Worm (Caenorhabditis elegans) whole organism, young adult: ENCODE data around the gene Y48A6B.9.

Experiments
- B0261.1 ChIP-seq: sonication (generic microtip); optimal IDR thresholded peaks from 2 replicates; lab custom pipeline; 2016; ENCODE audit warnings: mild to moderate bottlenecking, missing genetic modification characterization, moderate library complexity, missing compliant biosample characterization
- B0336.3 ChIP-seq: fragments of 200-800 bp; sonication (Bioruptor generic); IDR thresholded peaks from 2 replicates; pipeline ENCODE4 v1.3.6; 2022; ENCODE audit warnings: missing genetic modification characterization, missing compliant biosample characterization
- C17E4.6 ChIP-seq: fragments of 200-800 bp; sonication (Bioruptor generic); IDR thresholded peaks from 2 replicates; pipeline ENCODE4 v1.3.6; 2022; ENCODE audit warnings: missing genetic modification reagents, missing genetic modification characterization, missing compliant biosample characterization
- F10E7.11 ChIP-seq: sonication (generic microtip); optimal IDR thresholded peaks from 2 replicates; lab custom pipeline; 2017; ENCODE audit warnings: mild to moderate bottlenecking, missing genetic modification characterization, moderate library complexity, missing compliant biosample characterization
- F49E8.2 ChIP-seq: sonication (generic microtip); optimal IDR thresholded peaks from 3 replicates; lab custom pipeline; 2017; ENCODE audit warnings: missing genetic modification characterization, mild to moderate bottlenecking, missing compliant biosample characterization, antibody characterized with exemption, moderate library complexity; ENCODE audit not compliant: insufficient read depth
- F57A8.1 ChIP-seq: fragments of 200-800 bp; sonication (Bioruptor generic); optimal IDR thresholded peaks from 2 replicates; lab custom pipeline; 2018; ENCODE audit warnings: mild to moderate bottlenecking, missing genetic modification characterization, moderate library complexity, missing compliant biosample characterization
- K11D2.4 ChIP-seq: fragments of 200-800 bp; sonication (Bioruptor generic); IDR thresholded peaks from 2 replicates; pipeline ENCODE4 v1.3.6; 2022; ENCODE audit warnings: missing genetic modification reagents, missing genetic modification characterization, missing compliant biosample characterization
- K12H6.12 ChIP-seq: fragments of 200-800 bp; sonication (Bioruptor generic); optimal IDR thresholded peaks from 2 replicates; lab custom pipeline; 2018; ENCODE audit warnings: mild to moderate bottlenecking, missing genetic modification characterization, missing compliant biosample characterization
- T26A5.8 ChIP-seq: sonication (generic microtip); optimal IDR thresholded peaks from 2 replicates; lab custom pipeline; 2016; ENCODE audit warnings: missing genetic modification characterization, missing compliant biosample characterization
- Y67H2A.10 ChIP-seq: fragments of 200-800 bp; sonication (Bioruptor generic); conservative IDR thresholded peaks from 2 replicates; pipeline ENCODE4 v1.3.6; 2022; ENCODE audit warnings: missing genetic modification reagents, missing genetic modification characterization, missing compliant biosample characterization
- Y79H2A.3 ChIP-seq: fragments of 200-800 bp; sonication (Bioruptor generic); conservative IDR thresholded peaks from 2 replicates; pipeline ENCODE4 v1.3.6; 2022; ENCODE audit warnings: missing genetic modification reagents, missing genetic modification characterization, missing compliant biosample characterization
- ZK185.1 ChIP-seq: sonication (generic microtip); optimal IDR thresholded peaks from 2 replicates; lab custom pipeline; 2016; ENCODE audit warnings: mild to moderate bottlenecking, missing genetic modification characterization, missing compliant biosample characterization; ENCODE audit not compliant: poor library complexity, severe bottlenecking
- ama-1 ChIP-seq, 3 experiments: fragments of 150-350 bp in 1 of 3; sonication (generic microtip) in 2 of 3; optimal IDR thresholded peaks; 2 replicates each; lab custom pipeline; 2014 to 2018; ENCODE audit warnings: missing biosample characterization in 2 of 3, missing genetic modification characterization in 2 of 3, missing genetic modification reagents in 2 of 3
- aptf-3 ChIP-seq: fragments of 200-800 bp; sonication (Bioruptor generic); IDR thresholded peaks from 2 replicates; pipeline ENCODE4 v1.3.6; 2022; ENCODE audit warnings: missing genetic modification characterization, missing compliant biosample characterization
- attf-6 ChIP-seq: fragments of 200-800 bp; sonication (Bioruptor generic); IDR thresholded peaks from 2 replicates; pipeline ENCODE4 v1.3.6; 2022; ENCODE audit warnings: missing genetic modification reagents, missing genetic modification characterization, missing compliant biosample characterization
- bed-2 ChIP-seq: fragments of 200-800 bp; sonication (Bioruptor generic); IDR thresholded peaks from 2 replicates; pipeline ENCODE4 v1.3.6; 2022; ENCODE audit warnings: missing genetic modification reagents, missing genetic modification characterization, missing compliant biosample characterization
- ccch-3 ChIP-seq: fragments of 200-800 bp; sonication (Bioruptor generic); optimal IDR thresholded peaks from 2 replicates; lab custom pipeline; 2018; ENCODE audit warnings: mild to moderate bottlenecking, missing genetic modification characterization, missing compliant biosample characterization
- ceh-100 ChIP-seq: fragments of 200-800 bp; sonication (Bioruptor generic); IDR thresholded peaks from 2 replicates; pipeline ENCODE4 v1.3.6; 2022; ENCODE audit warnings: missing genetic modification reagents, missing genetic modification characterization, missing compliant biosample characterization
- ceh-40 ChIP-seq: fragments of 200-800 bp; sonication (Bioruptor generic); IDR thresholded peaks from 2 replicates; pipeline ENCODE4 v1.3.6; 2022; ENCODE audit warnings: missing genetic modification characterization, missing compliant biosample characterization
- ceh-58 ChIP-seq: fragments of 200-800 bp; sonication (Bioruptor generic); IDR thresholded peaks from 2 replicates; pipeline ENCODE4 v1.3.6; 2022; ENCODE audit warnings: missing genetic modification characterization, missing compliant biosample characterization
- ceh-79 ChIP-seq: sonication (generic microtip); optimal IDR thresholded peaks from 2 replicates; lab custom pipeline; 2017; ENCODE audit warnings: mild to moderate bottlenecking, missing genetic modification characterization, missing compliant biosample characterization
- ceh-91 ChIP-seq: fragments of 200-800 bp; sonication (Bioruptor generic); IDR thresholded peaks from 2 replicates; pipeline ENCODE4 v1.3.6; 2022; ENCODE audit warnings: missing genetic modification reagents, missing genetic modification characterization, missing compliant biosample characterization
- chd-7 ChIP-seq: sonication (generic microtip); optimal IDR thresholded peaks from 2 replicates; lab custom pipeline; 2016; ENCODE audit warnings: mild to moderate bottlenecking, missing genetic modification characterization, moderate library complexity, missing compliant biosample characterization
- die-1 ChIP-seq: sonication (generic microtip); optimal IDR thresholded peaks from 2 replicates; lab custom pipeline; 2016; ENCODE audit warnings: missing genotype, mild to moderate bottlenecking, missing genetic modification characterization, missing compliant biosample characterization
- dox-1 ChIP-seq: fragments of 200-800 bp; sonication (Bioruptor generic); IDR thresholded peaks from 2 replicates; pipeline ENCODE4 v1.3.6; 2022; ENCODE audit warnings: missing genetic modification reagents, missing genetic modification characterization, missing compliant biosample characterization
- dpl-1 ChIP-seq: fragments of 150-350 bp; optimal IDR thresholded peaks from 2 replicates; lab custom pipeline; 2014; ENCODE audit warnings: missing biosample characterization, missing genetic modification reagents, missing genetic modification characterization
- efl-1 ChIP-seq: fragments of 150-350 bp; optimal IDR thresholded peaks from 2 replicates; lab custom pipeline; 2014; ENCODE audit warnings: missing biosample characterization, missing genetic modification reagents, missing genetic modification characterization
- gei-17 ChIP-seq: fragments of 200-800 bp; sonication (Bioruptor generic); optimal IDR thresholded peaks from 2 replicates; lab custom pipeline; 2018; ENCODE audit warnings: mild to moderate bottlenecking, missing genetic modification characterization, missing compliant biosample characterization
- hlh-12 ChIP-seq: sonication (generic microtip); optimal IDR thresholded peaks from 2 replicates; lab custom pipeline; 2016; ENCODE audit warnings: missing genetic modification characterization, missing compliant biosample characterization
- hmg-1.2 ChIP-seq: fragments of 200-800 bp; sonication (Bioruptor generic); IDR thresholded peaks from 2 replicates; pipeline ENCODE4 v1.3.6; 2022; ENCODE audit warnings: missing genetic modification reagents, missing genetic modification characterization, missing compliant biosample characterization
- hmg-20 ChIP-seq: fragments of 200-800 bp; sonication (Bioruptor generic); IDR thresholded peaks from 2 replicates; pipeline ENCODE4 v1.3.6; 2022; ENCODE audit warnings: missing genetic modification reagents, missing genetic modification characterization, missing compliant biosample characterization
- hsf-1 ChIP-seq: fragments of 200-800 bp; sonication (Bioruptor generic); IDR thresholded peaks from 2 replicates; pipeline ENCODE4 v1.3.6; 2022; ENCODE audit warnings: missing genetic modification reagents, missing genetic modification characterization, missing compliant biosample characterization
- lag-1 ChIP-seq: fragments of 200-800 bp; sonication (Bioruptor generic); IDR thresholded peaks from 2 replicates; pipeline ENCODE4 v1.3.6; 2022; ENCODE audit warnings: missing genetic modification reagents, missing genetic modification characterization, missing compliant biosample characterization
- lsl-1 ChIP-seq: fragments of 200-800 bp; sonication (Bioruptor generic); optimal IDR thresholded peaks from 2 replicates; lab custom pipeline; 2018; ENCODE audit warnings: mild to moderate bottlenecking, missing genetic modification characterization, moderate library complexity, missing compliant biosample characterization
- lsy-27 ChIP-seq: sonication (generic microtip); optimal IDR thresholded peaks from 2 replicates; lab custom pipeline; 2017; ENCODE audit warnings: missing genetic modification characterization, mild to moderate bottlenecking, missing compliant biosample characterization, antibody characterized with exemption, missing genotype, borderline replicate concordance; ENCODE audit not compliant: insufficient read depth
- madf-3 ChIP-seq: fragments of 200-800 bp; sonication (Bioruptor generic); IDR thresholded peaks from 2 replicates; pipeline ENCODE4 v1.3.6; 2022; ENCODE audit warnings: missing genetic modification reagents, missing genetic modification characterization, missing compliant biosample characterization
- madf-6 ChIP-seq: fragments of 200-800 bp; sonication (Bioruptor generic); IDR thresholded peaks from 2 replicates; pipeline ENCODE4 v1.3.6; 2022; ENCODE audit warnings: missing genetic modification reagents, missing genetic modification characterization, missing compliant biosample characterization
- madf-8 ChIP-seq: fragments of 200-800 bp; sonication (Bioruptor generic); conservative IDR thresholded peaks from 2 replicates; pipeline ENCODE4 v1.3.6; 2022; ENCODE audit warnings: missing genetic modification reagents, missing genetic modification characterization, missing compliant biosample characterization
- nfyb-1 ChIP-seq: fragments of 200-800 bp; sonication (Bioruptor generic); IDR thresholded peaks from 2 replicates; pipeline ENCODE4 v1.3.6; 2022; ENCODE audit warnings: missing genetic modification reagents, missing genetic modification characterization, missing compliant biosample characterization
- nhr-27 ChIP-seq: fragments of 200-800 bp; sonication (Bioruptor generic); optimal IDR thresholded peaks from 2 replicates; lab custom pipeline; 2018; ENCODE audit warnings: mild to moderate bottlenecking, missing genetic modification characterization, moderate library complexity, missing compliant biosample characterization
- pbrm-1 ChIP-seq: fragments of 200-800 bp; sonication (Bioruptor generic); IDR thresholded peaks from 2 replicates; pipeline ENCODE4 v1.3.6; 2022; ENCODE audit warnings: missing genetic modification reagents, missing genetic modification characterization, missing compliant biosample characterization
- pha-4 ChIP-seq: fragments of 150-350 bp; sonication (generic microtip); optimal IDR thresholded peaks from 2 replicates; lab custom pipeline; 2014; ENCODE audit warnings: missing biosample characterization, missing genetic modification reagents, missing genetic modification characterization
- rec-8 ChIP-seq, 2 experiments: sonication (generic microtip); optimal IDR thresholded peaks; 2 replicates each; lab custom pipeline; 2016; ENCODE audit warnings: mild to moderate bottlenecking in 2 of 2, missing genetic modification characterization in 2 of 2, missing genetic modification reagents in 2 of 2, missing genotype in 2 of 2, missing biosample characterization in 1 of 2, missing compliant biosample characterization in 1 of 2, moderate library complexity in 1 of 2
- snpc-1.1 ChIP-seq: sonication (generic microtip); optimal IDR thresholded peaks from 2 replicates; lab custom pipeline; 2017; ENCODE audit warnings: missing genetic modification characterization, mild to moderate bottlenecking, missing compliant biosample characterization, antibody characterized with exemption, moderate library complexity, missing genotype, missing genetic modification reagents; ENCODE audit not compliant: insufficient read depth
- tlf-1 ChIP-seq: fragments of 200-800 bp; sonication (Bioruptor generic); optimal IDR thresholded peaks from 2 replicates; lab custom pipeline; 2018; ENCODE audit warnings: mild to moderate bottlenecking, missing genetic modification characterization, missing compliant biosample characterization
- zim-3 ChIP-seq: sonication (generic microtip); optimal IDR thresholded peaks from 2 replicates; lab custom pipeline; 2017; ENCODE audit warnings: mild to moderate bottlenecking, missing genetic modification characterization, moderate library complexity, missing compliant biosample characterization
- ztf-3 ChIP-seq: fragments of 200-800 bp; sonication (Bioruptor generic); optimal IDR thresholded peaks from 2 replicates; lab custom pipeline; 2018; ENCODE audit warnings: mild to moderate bottlenecking, missing genetic modification characterization, missing compliant biosample characterization
- ztf-6 ChIP-seq: fragments of 200-800 bp; sonication (Bioruptor generic); IDR thresholded peaks from 2 replicates; pipeline ENCODE4 v1.3.6; 2022; ENCODE audit warnings: missing genetic modification reagents, missing genetic modification characterization, missing compliant biosample characterization

Gene Y48A6B.9

ce11 chrIII:11036132-11036531 lies 3.2 kb downstream of the Y48A6B.9 start (continued):
- TF ChIP-seq ceh-58 (GFP tag; lab: Robert Waterston, UW) (no peak), chd-7 (tag; lab: Kevin White, UChicago) (no peak), die-1 (tag; lab: Kevin White, UChicago) (no peak), lag-1 (GFP tag; lab: Robert Waterston, UW) (no peak), snpc-1.1 (peak; percentile 83), T26A5.8 (no peak), ceh-91 (GFP tag; lab: Robert Waterston, UW) (peak; percentile 57), lsy-27 (no peak), nhr-27 (tag; lab: Kevin White, UChicago) (no peak), gei-17 (GFP tag; lab: Kevin White, UChicago) (no peak), efl-1 (GFP tag; lab: Kevin White, UChicago) (peak; percentile 70), B0261.1 (tag; lab: Kevin White, UChicago) (no peak), aptf-3 (no peak), F57A8.1 (no peak), F10E7.11 (tag; lab: Kevin White, UChicago) (no peak), hmg-1.2 (GFP tag; lab: Robert Waterston, UW) (peak; percentile 100), ceh-40 (GFP tag; lab: Robert Waterston, UW) (no peak), zim-3 (tag; lab: Kevin White, UChicago) (no peak), rec-8 (tag; optimal IDR thresholded peaks at IDR 0.05; lab: Kevin White, UChicago) (no peak), ama-1 (optimal IDR thresholded peaks at IDR 0.05; lab: Kevin White, UChicago) (no peak), ama-1 (GFP tag; optimal IDR thresholded peaks at IDR 0.05; lab: Kevin White, UChicago) (no peak), K11D2.4 (GFP tag; lab: Robert Waterston, UW) (no peak), hmg-20 (GFP tag; lab: Robert Waterston, UW) (0 out of 2 replicates have a peak, but pooled peaks have one; percentile 20), ztf-6 (GFP tag; lab: Robert Waterston, UW) (no peak), Y79H2A.3 (GFP tag; lab: Robert Waterston, UW) (no peak), madf-8 (peak; percentile 69), pbrm-1 (GFP tag; lab: Robert Waterston, UW) (peak; percentile 84), hlh-12 (no peak), dpl-1 (GFP tag; lab: Kevin White, UChicago) (peak; percentile 48), ccch-3 (GFP tag; lab: Kevin White, UChicago) (no peak), nfyb-1 (GFP tag; lab: Robert Waterston, UW) (no peak), madf-6 (GFP tag; lab: Robert Waterston, UW) (peak; percentile 92), dox-1 (GFP tag; lab: Robert Waterston, UW) (peak; percentile 91; the same call in 1 of the 2 replicates), ceh-79 (tag; lab: Kevin White, UChicago) (no peak), Y67H2A.10 (GFP tag; lab: Robert Waterston, UW) (no peak), madf-3 (GFP tag; lab: Robert Waterston, UW) (0 out of 2 replicates have a peak, but pooled peaks have one; percentile 52), tlf-1 (GFP tag; lab: Kevin White, UChicago) (peak; percentile 61), pha-4 (no peak), ceh-100 (GFP tag; lab: Robert Waterston, UW) (peak; percentile 81), C17E4.6 (GFP tag; lab: Robert Waterston, UW) (peak; percentile 11; the same call in 1 of the 2 replicates), B0336.3 (peak; percentile 83), K12H6.12 (no peak), F49E8.2 (peak; percentile 75), ztf-3 (GFP tag; lab: Kevin White, UChicago) (no peak), hsf-1 (GFP tag; lab: Robert Waterston, UW) (peak; percentile 64; the same call in 1 of the 2 replicates), ZK185.1 (tag; lab: Kevin White, UChicago) (no peak), attf-6 (GFP tag; lab: Robert Waterston, UW) (0 out of 2 replicates have a peak, but pooled peaks have one; percentile 56), lsl-1 (GFP tag; lab: Kevin White, UChicago) (peak; percentile 89), bed-2 (no peak)
